Fruit fly (Drosophila melanogaster) whole organism, embryonic: ENCODE data around the gene twe.

Source experiments
- Blimp-1 ChIP-seq: fragments of 200-800 bp; sonication (Bioruptor generic); optimal IDR thresholded peaks from 3 replicates; lab custom pipeline; 2018; ENCODE audit warnings: missing biosample characterization, missing genetic modification characterization, mild to moderate bottlenecking, moderate library complexity, missing genetic modification reagents
- CG1024 ChIP-seq: fragments of 200-800 bp; sonication (Bioruptor generic); IDR thresholded peaks from 2 replicates; pipeline ENCODE4 v1.3.6; 2022; ENCODE audit warnings: missing biosample characterization, missing genetic modification characterization
- CG11504 ChIP-seq: fragments of 200-800 bp; sonication (Bioruptor generic); optimal IDR thresholded peaks from 3 replicates; lab custom pipeline; 2019; ENCODE audit warnings: missing biosample characterization, mild to moderate bottlenecking, missing genetic modification characterization, moderate library complexity
- CG12104 ChIP-seq: fragments of 200-800 bp; sonication (Bioruptor generic); optimal IDR thresholded peaks from 3 replicates; lab custom pipeline; 2016; ENCODE audit warnings: missing biosample characterization, missing genetic modification characterization
- CG12219 ChIP-seq: fragments of 200-800 bp; sonication (Bioruptor generic); optimal IDR thresholded peaks from 3 replicates; lab custom pipeline; 2018; ENCODE audit warnings: missing biosample characterization, mild to moderate bottlenecking, missing genetic modification characterization
- CG1233 ChIP-seq: fragments of 200-800 bp; sonication (Bioruptor generic); optimal IDR thresholded peaks from 4 replicates; lab custom pipeline; 2018; ENCODE audit warnings: missing biosample characterization, mild to moderate bottlenecking, missing genetic modification characterization
- CG14014 ChIP-seq: fragments of 200-800 bp; sonication (Bioruptor generic); IDR thresholded peaks from 2 replicates; pipeline ENCODE4 v1.3.6; 2022; ENCODE audit warnings: missing biosample characterization, missing genetic modification characterization
- CG14441 ChIP-seq: fragments of 200-800 bp; sonication (Bioruptor generic); IDR thresholded peaks from 2 replicates; pipeline ENCODE4 v1.3.6; 2022; ENCODE audit warnings: missing biosample characterization, missing genetic modification characterization
- CG1529 ChIP-seq: fragments of 200-800 bp; sonication (Bioruptor generic); optimal IDR thresholded peaks from 3 replicates; lab custom pipeline; 2018; ENCODE audit warnings: missing biosample characterization, missing genetic modification characterization
- CG17361 ChIP-seq: fragments of 200-800 bp; sonication (Bioruptor generic); IDR thresholded peaks from 3 replicates; pipeline ENCODE4 v1.3.6; 2022; ENCODE audit warnings: missing biosample characterization, missing genetic modification characterization
- CG18619 ChIP-seq: fragments of 200-800 bp; sonication (Bioruptor generic); optimal IDR thresholded peaks from 3 replicates; lab custom pipeline; 2017; ENCODE audit warnings: missing biosample characterization, mild to moderate bottlenecking, missing genetic modification characterization
- CG2116 ChIP-seq: fragments of 200-800 bp; sonication (Bioruptor generic); optimal IDR thresholded peaks from 3 replicates; lab custom pipeline; 2018; ENCODE audit warnings: missing biosample characterization, mild to moderate bottlenecking, missing genetic modification characterization
- CG2129 ChIP-seq: fragments of 200-800 bp; sonication (Bioruptor generic); IDR thresholded peaks from 2 replicates; pipeline ENCODE4 v1.3.6; 2022; ENCODE audit warnings: missing biosample characterization, missing genetic modification characterization; ENCODE audit not compliant: partially characterized antibody
- CG30431 ChIP-seq: fragments of 200-800 bp; sonication (Bioruptor generic); optimal IDR thresholded peaks from 2 replicates; lab custom pipeline; 2017; ENCODE audit warnings: missing biosample characterization, missing genetic modification characterization
- CG32532 ChIP-seq: fragments of 200-800 bp; sonication (Bioruptor generic); IDR thresholded peaks from 2 replicates; pipeline ENCODE4 v1.3.6; 2022; ENCODE audit warnings: missing biosample characterization, missing genetic modification characterization
- CG6765 ChIP-seq: fragments of 200-800 bp; sonication (Bioruptor generic); optimal IDR thresholded peaks from 3 replicates; lab custom pipeline; 2017; ENCODE audit warnings: missing biosample characterization, mild to moderate bottlenecking, missing genetic modification characterization
- CG7372 ChIP-seq: fragments of 200-800 bp; sonication (Bioruptor generic); IDR thresholded peaks from 2 replicates; pipeline ENCODE4 v1.3.6; 2022; ENCODE audit warnings: missing biosample characterization, missing genetic modification characterization
- CG7556 ChIP-seq: fragments of 200-800 bp; sonication (Bioruptor generic); optimal IDR thresholded peaks from 2 replicates; lab custom pipeline; 2017; ENCODE audit warnings: missing biosample characterization, mild to moderate bottlenecking, missing genetic modification characterization
- CG7745 ChIP-seq: fragments of 200-800 bp; sonication (Bioruptor generic); optimal IDR thresholded peaks from 2 replicates; lab custom pipeline; 2018; ENCODE audit warnings: missing biosample characterization, mild to moderate bottlenecking, missing genetic modification characterization, moderate library complexity
- CG7839 ChIP-seq: fragments of 200-800 bp; sonication (Bioruptor generic); optimal IDR thresholded peaks from 3 replicates; lab custom pipeline; 2018; ENCODE audit warnings: missing biosample characterization, mild to moderate bottlenecking, missing genetic modification characterization, moderate library complexity
- CG9817 ChIP-seq: fragments of 200-800 bp; sonication (Bioruptor generic); optimal IDR thresholded peaks from 2 replicates; lab custom pipeline; 2018; ENCODE audit warnings: missing biosample characterization, mild to moderate bottlenecking, missing genetic modification characterization, moderate library complexity
- Dip3 ChIP-seq: fragments of 200-800 bp; sonication (Bioruptor generic); optimal IDR thresholded peaks from 3 replicates; lab custom pipeline; 2016; ENCODE audit warnings: missing biosample characterization, missing genetic modification characterization
- E2f1 ChIP-seq: fragments of 200-800 bp; sonication (Bioruptor generic); IDR thresholded peaks from 2 replicates; pipeline ENCODE4 v1.3.6; 2022; ENCODE audit warnings: missing biosample characterization, missing genetic modification characterization
- ERR ChIP-seq: fragments of 200-800 bp; sonication (Bioruptor generic); optimal IDR thresholded peaks from 2 replicates; lab custom pipeline; 2016; ENCODE audit warnings: missing biosample characterization, missing genetic modification characterization
- Fer1 ChIP-seq: fragments of 200-800 bp; sonication (Bioruptor generic); optimal IDR thresholded peaks from 2 replicates; lab custom pipeline; 2017; ENCODE audit warnings: missing biosample characterization, mild to moderate bottlenecking, missing genetic modification characterization
- Hand ChIP-seq: fragments of 200-800 bp; sonication (Bioruptor generic); optimal IDR thresholded peaks from 2 replicates; lab custom pipeline; 2017; ENCODE audit warnings: mild to moderate bottlenecking, missing biosample characterization, missing genetic modification reagents, missing genetic modification characterization
- MTF-1 ChIP-seq: fragments of 200-800 bp; sonication (Bioruptor generic); optimal IDR thresholded peaks from 2 replicates; lab custom pipeline; 2018; ENCODE audit warnings: missing biosample characterization, mild to moderate bottlenecking, missing genetic modification characterization, borderline replicate concordance
- Mad ChIP-seq: fragments of 200-800 bp; sonication (Bioruptor generic); optimal IDR thresholded peaks from 2 replicates; lab custom pipeline; 2016; ENCODE audit warnings: missing biosample characterization, missing genetic modification characterization
- PHDP ChIP-seq: fragments of 200-800 bp; sonication (Bioruptor generic); optimal IDR thresholded peaks from 3 replicates; lab custom pipeline; 2018; ENCODE audit warnings: missing biosample characterization, mild to moderate bottlenecking, missing genetic modification characterization, moderate library complexity
- Ssrp ChIP-seq: fragments of 200-800 bp; sonication (Bioruptor generic); optimal IDR thresholded peaks from 2 replicates; lab custom pipeline; 2018; ENCODE audit warnings: missing biosample characterization, mild to moderate bottlenecking, missing genetic modification characterization, moderate library complexity
- al ChIP-seq: fragments of 200-800 bp; sonication (Bioruptor generic); IDR thresholded peaks from 2 replicates; pipeline ENCODE4 v1.3.6; 2022; ENCODE audit warnings: missing biosample characterization, missing genetic modification characterization
- amos ChIP-seq: fragments of 200-800 bp; sonication (Bioruptor generic); IDR thresholded peaks from 2 replicates; pipeline ENCODE4 v1.3.6; 2022; ENCODE audit warnings: missing biosample characterization, missing genetic modification characterization; ENCODE audit not compliant: partially characterized antibody
- cwo ChIP-seq: fragments of 200-800 bp; sonication (Bioruptor generic); optimal IDR thresholded peaks from 3 replicates; lab custom pipeline; 2017; ENCODE audit warnings: missing biosample characterization, missing genetic modification characterization, mild to moderate bottlenecking, moderate library complexity, missing genetic modification reagents
- dpn ChIP-seq, 2 experiments: fragments of 200-800 bp; sonication (Bioruptor generic); optimal IDR thresholded peaks; 3 replicates each; lab custom pipeline; 2016; ENCODE audit warnings: missing biosample characterization in 2 of 2, missing genetic modification characterization in 2 of 2
- ems ChIP-seq: fragments of 200-800 bp; sonication (Bioruptor generic); optimal IDR thresholded peaks from 3 replicates; lab custom pipeline; 2016; ENCODE audit warnings: missing biosample characterization, missing genetic modification characterization
- ftz-f1 ChIP-seq: fragments of 200-800 bp; sonication (Bioruptor generic); optimal IDR thresholded peaks from 2 replicates; lab custom pipeline; 2016; ENCODE audit warnings: missing biosample characterization, missing genetic modification characterization
- scrt ChIP-seq: fragments of 200-800 bp; sonication (Bioruptor generic); optimal IDR thresholded peaks from 2 replicates; lab custom pipeline; 2018; ENCODE audit warnings: missing biosample characterization, mild to moderate bottlenecking, missing genetic modification characterization, moderate library complexity
- sisA ChIP-seq: fragments of 200-800 bp; sonication (Bioruptor generic); IDR thresholded peaks from 2 replicates; pipeline ENCODE4 v1.3.6; 2022; ENCODE audit warnings: missing biosample characterization, missing genetic modification characterization
- sob ChIP-seq: fragments of 200-800 bp; sonication (Bioruptor generic); IDR thresholded peaks from 2 replicates; pipeline ENCODE4 v1.3.6; 2022; ENCODE audit warnings: missing biosample characterization, missing genetic modification characterization
- ssp ChIP-seq: fragments of 200-800 bp; sonication (Bioruptor generic); IDR thresholded peaks from 2 replicates; pipeline ENCODE4 v1.3.6; 2022; ENCODE audit warnings: missing biosample characterization, missing genetic modification characterization
- tgo ChIP-seq: fragments of 200-800 bp; sonication (Bioruptor generic); IDR thresholded peaks from 3 replicates; pipeline ENCODE4 v1.3.6; 2022; ENCODE audit warnings: missing biosample characterization, missing genetic modification characterization
- ttk ChIP-seq: fragments of 200-800 bp; sonication (Bioruptor generic); IDR thresholded peaks from 2 replicates; pipeline ENCODE4 v2.1.2; 2022; ENCODE audit warnings: missing biosample characterization, missing genetic modification characterization

twe gene

dm6 chr2L:16275809-16276178 lies 14.1 kb upstream of the twe start (continued):
- TF ChIP-seq Mad (peak; percentile 13), Blimp-1 (GFP tag; lab: Kevin White, UChicago) (peak; percentile 52), sob (GFP tag; lab: Robert Waterston, UW) (peak; percentile 40; the same call in 1 of the 2 replicates), CG7372 (GFP tag; lab: Robert Waterston, UW) (0 out of 2 replicates have a peak, but pooled peaks have one; percentile 6), dpn (GFP tag; optimal IDR thresholded peaks at IDR 0.05; lab: Kevin White, UChicago) (peak; percentile 3 to 22), CG7839 (tag; lab: Kevin White, UChicago) (peak; percentile 63), scrt (GFP tag; lab: Kevin White, UChicago) (peak; percentile 50), ftz-f1 (no peak), ems (GFP tag; lab: Kevin White, UChicago) (peak; percentile 20), MTF-1 (GFP tag; lab: Kevin White, UChicago) (no peak), CG30431 (GFP tag; lab: Kevin White, UChicago) (peak; percentile 28), ERR (GFP tag; lab: Kevin White, UChicago) (no peak), CG7556 (GFP tag; lab: Kevin White, UChicago) (peak; percentile 74), CG11504 (tag; lab: Kevin White, UChicago) (peak; percentile 64), CG14014 (GFP tag; lab: Robert Waterston, UW) (peak; percentile 68), CG7745 (tag; lab: Kevin White, UChicago) (no peak), CG2129 (GFP tag; lab: Robert Waterston, UW) (no peak), CG1529 (GFP tag; lab: Kevin White, UChicago) (peak; percentile 34), al (no peak), ttk (GFP tag; lab: Robert Waterston, UW) (0 out of 2 replicates have a peak, but pooled peaks have one; percentile 43), CG9817 (tag; lab: Kevin White, UChicago) (peak; percentile 36), amos (GFP tag; lab: Robert Waterston, UW) (no peak), CG32532 (GFP tag; lab: Robert Waterston, UW) (0 out of 2 replicates have a peak, but pooled peaks have one; percentile 14), CG6765 (GFP tag; lab: Kevin White, UChicago) (peak; percentile 27), cwo (peak; percentile 68), E2f1 (GFP tag; lab: Robert Waterston, UW) (peak; percentile 15; the same call in 1 of the 2 replicates), PHDP (peak; percentile 70), CG12219 (GFP tag; lab: Kevin White, UChicago) (peak; percentile 21), CG18619 (GFP tag; lab: Kevin White, UChicago) (peak; percentile 41), CG1233 (GFP tag; lab: Kevin White, UChicago) (peak; percentile 35), ssp (GFP tag; lab: Robert Waterston, UW) (peak; percentile 18; the same call in 1 of the 2 replicates), Fer1 (GFP tag; lab: Kevin White, UChicago) (peak; percentile 69), CG2116 (GFP tag; lab: Kevin White, UChicago) (peak; percentile 5), Dip3 (GFP tag; lab: Kevin White, UChicago) (peak; percentile 19), CG12104 (GFP tag; lab: Kevin White, UChicago) (no peak), CG17361 (GFP tag; lab: Robert Waterston, UW) (peak; percentile 56; the same call in 2 of the 3 replicates), Hand (GFP tag; lab: Kevin White, UChicago) (peak; percentile 39), tgo (GFP tag; lab: Robert Waterston, UW) (peak; percentile 49; the same call in 2 of the 3 replicates), CG1024 (GFP tag; lab: Robert Waterston, UW) (no peak), Ssrp (tag; lab: Kevin White, UChicago) (peak; percentile 49), sisA (GFP tag; lab: Robert Waterston, UW) (peak; percentile 48), CG14441 (GFP tag; lab: Robert Waterston, UW) (0 out of 2 replicates have a peak, but pooled peaks have one; percentile 27)
